Worm (Caenorhabditis elegans) whole organism, mixed stage, embryonic: ENCODE measurements around the gene R10E9.3.

Experiments used
- M03D4.4 ChIP-seq: sonication (generic microtip); optimal IDR thresholded peaks from 2 replicates; lab custom pipeline; 2017; ENCODE audit warnings: mild to moderate bottlenecking, missing genetic modification characterization, missing compliant biosample characterization
- bed-3 ChIP-seq: fragments of 200-800 bp; sonication (Bioruptor generic); optimal IDR thresholded peaks from 3 replicates; lab custom pipeline; 2018; ENCODE audit warnings: mild to moderate bottlenecking, missing genetic modification characterization, moderate library complexity, missing compliant biosample characterization
- blmp-1 ChIP-seq: fragments of 150-350 bp; optimal IDR thresholded peaks from 2 replicates; lab custom pipeline; 2014; ENCODE audit warnings: missing biosample characterization, missing genetic modification characterization
- ceh-39 ChIP-seq: fragments of 150-350 bp; optimal IDR thresholded peaks from 2 replicates; lab custom pipeline; 2014; ENCODE audit warnings: missing biosample characterization, missing genetic modification characterization
- ceh-43 ChIP-seq: fragments of 200-800 bp; sonication (Bioruptor generic); optimal IDR thresholded peaks from 2 replicates; lab custom pipeline; 2018; ENCODE audit warnings: mild to moderate bottlenecking, missing genetic modification characterization, moderate library complexity, missing compliant biosample characterization
- ceh-83 ChIP-seq: fragments of 200-800 bp; sonication (Bioruptor generic); optimal IDR thresholded peaks from 2 replicates; lab custom pipeline; 2018; ENCODE audit warnings: mild to moderate bottlenecking, missing genetic modification characterization, missing compliant biosample characterization
- ces-1 ChIP-seq: fragments of 150-350 bp; optimal IDR thresholded peaks from 2 replicates; lab custom pipeline; 2014; ENCODE audit warnings: missing biosample characterization, missing genetic modification reagents, missing genetic modification characterization
- cnd-1 ChIP-seq: fragments of 200-800 bp; sonication (Bioruptor generic); optimal IDR thresholded peaks from 2 replicates; lab custom pipeline; 2018; ENCODE audit warnings: mild to moderate bottlenecking, missing genetic modification characterization, missing compliant biosample characterization
- drap-1 ChIP-seq: fragments of 200-800 bp; sonication (Bioruptor generic); optimal IDR thresholded peaks from 3 replicates; lab custom pipeline; 2018; ENCODE audit warnings: mild to moderate bottlenecking, missing genetic modification characterization, missing compliant biosample characterization
- elt-3 ChIP-seq: fragments of 150-350 bp; optimal IDR thresholded peaks from 2 replicates; lab custom pipeline; 2014; ENCODE audit warnings: missing biosample characterization, missing genetic modification characterization
- flh-1 ChIP-seq: fragments of 200-800 bp; sonication (Bioruptor generic); optimal IDR thresholded peaks from 2 replicates; lab custom pipeline; 2018; ENCODE audit warnings: mild to moderate bottlenecking, missing genetic modification characterization, moderate library complexity, missing compliant biosample characterization
- ham-2 ChIP-seq: fragments of 200-800 bp; sonication (Bioruptor generic); optimal IDR thresholded peaks from 2 replicates; lab custom pipeline; 2018; ENCODE audit warnings: mild to moderate bottlenecking, missing genetic modification characterization, missing compliant biosample characterization
- hlh-1 ChIP-seq: fragments of 150-350 bp; optimal IDR thresholded peaks from 2 replicates; lab custom pipeline; 2014; ENCODE audit warnings: missing biosample characterization, missing genetic modification reagents, missing genetic modification characterization
- lin-13 ChIP-seq: fragments of 150-350 bp; optimal IDR thresholded peaks from 2 replicates; lab custom pipeline; 2014; ENCODE audit warnings: missing biosample characterization, missing genetic modification characterization
- lin-32 ChIP-seq: fragments of 200-800 bp; sonication (Bioruptor generic); optimal IDR thresholded peaks from 2 replicates; lab custom pipeline; 2018; ENCODE audit warnings: mild to moderate bottlenecking, missing genetic modification characterization, missing compliant biosample characterization
- lsy-2 ChIP-seq: fragments of 150-350 bp; optimal IDR thresholded peaks from 2 replicates; lab custom pipeline; 2014; ENCODE audit warnings: missing biosample characterization, missing genetic modification characterization
- mab-5 ChIP-seq: fragments of 150-350 bp; optimal IDR thresholded peaks from 2 replicates; lab custom pipeline; 2014; ENCODE audit warnings: missing biosample characterization, missing genetic modification characterization
- mep-1 ChIP-seq: fragments of 150-350 bp; optimal IDR thresholded peaks from 2 replicates; lab custom pipeline; 2017; ENCODE audit warnings: missing biosample characterization, missing genetic modification reagents, missing genetic modification characterization, inconsistent platforms
- mls-2 ChIP-seq: sonication (generic microtip); optimal IDR thresholded peaks from 2 replicates; lab custom pipeline; 2016; ENCODE audit warnings: mild to moderate bottlenecking, missing genetic modification characterization, moderate library complexity, missing compliant biosample characterization
- nhr-12 ChIP-seq: fragments of 150-350 bp; optimal IDR thresholded peaks from 2 replicates; lab custom pipeline; 2014; ENCODE audit warnings: missing biosample characterization, missing genetic modification characterization
- nhr-237 ChIP-seq: fragments of 150-350 bp; optimal IDR thresholded peaks from 2 replicates; lab custom pipeline; 2014; ENCODE audit warnings: missing biosample characterization, missing genetic modification characterization
- nhr-76 ChIP-seq: sonication (generic microtip); optimal IDR thresholded peaks from 2 replicates; lab custom pipeline; 2017; ENCODE audit warnings: missing biosample characterization, missing genetic modification characterization
- pha-4 ChIP-seq: fragments of 150-350 bp; optimal IDR thresholded peaks from 2 replicates; lab custom pipeline; 2018; ENCODE audit warnings: missing biosample characterization, missing genetic modification reagents, missing genetic modification characterization
- sem-2 ChIP-seq: fragments of 200-800 bp; sonication (Bioruptor generic); optimal IDR thresholded peaks from 2 replicates; lab custom pipeline; 2018; ENCODE audit warnings: mild to moderate bottlenecking, missing genetic modification characterization, missing compliant biosample characterization
- snpc-4 ChIP-seq: fragments of 150-350 bp; optimal IDR thresholded peaks from 2 replicates; lab custom pipeline; 2014; ENCODE audit warnings: missing biosample characterization, missing genetic modification characterization
- sptf-1 ChIP-seq: sonication (generic microtip); optimal IDR thresholded peaks from 2 replicates; lab custom pipeline; 2017; ENCODE audit warnings: mild to moderate bottlenecking, missing genetic modification characterization, moderate library complexity, missing compliant biosample characterization
- tbx-8 ChIP-seq: fragments of 200-800 bp; sonication (Bioruptor generic); optimal IDR thresholded peaks from 2 replicates; lab custom pipeline; 2018; ENCODE audit warnings: mild to moderate bottlenecking, missing genetic modification characterization, moderate library complexity, missing compliant biosample characterization
- unc-120 ChIP-seq: sonication (generic microtip); optimal IDR thresholded peaks from 2 replicates; lab custom pipeline; 2017; ENCODE audit warnings: missing genetic modification characterization, missing compliant biosample characterization; ENCODE audit not compliant: poor library complexity, severe bottlenecking
- unc-39 ChIP-seq: fragments of 150-350 bp; optimal IDR thresholded peaks from 2 replicates; lab custom pipeline; 2014; ENCODE audit warnings: missing biosample characterization, missing genetic modification characterization
- unc-62 ChIP-seq: fragments of 150-350 bp; optimal IDR thresholded peaks from 2 replicates; lab custom pipeline; 2014; ENCODE audit warnings: missing biosample characterization, missing genetic modification reagents, missing genetic modification characterization
- zip-8 ChIP-seq: fragments of 150-350 bp; optimal IDR thresholded peaks from 2 replicates; lab custom pipeline; 2014; ENCODE audit warnings: missing biosample characterization, missing genetic modification characterization
- ztf-11 ChIP-seq: fragments of 150-350 bp; optimal IDR thresholded peaks from 2 replicates; lab custom pipeline; 2014; ENCODE audit warnings: missing biosample characterization, missing genetic modification characterization

The R10E9.3 gene

ce11 chrIII:3994457-3994856 is 34.4 kb downstream of the R10E9.3 start:
- peak; percentile 4 for TF ChIP-seq unc-62
- no peak for TF ChIP-seq hlh-1
- TF ChIP-seq M03D4.4 (tag; lab: Kevin White, UChicago): no peak
- no peak for TF ChIP-seq drap-1
- TF ChIP-seq, all 35 proteins: peak for 1

ce11 chrIII:4004064-4004580 is 44.1 kb downstream of the R10E9.3 start, which contains the start of gene tif-1A:
TSS of gene tif-1A (minus strand) at chrIII:4004114.
- peak; percentile 88 for TF ChIP-seq mep-1 (tag; lab: Kevin White, UChicago)
- peak; percentile 84 for TF ChIP-seq lsy-2 (tag; lab: Kevin White, UChicago)
- no peak for TF ChIP-seq cnd-1 (tag; lab: Kevin White, UChicago)
- TF ChIP-seq lin-13 (tag; lab: Kevin White, UChicago): peak; percentile 89
- TF ChIP-seq nhr-237 (tag; lab: Kevin White, UChicago): peak; percentile 40
- no peak for TF ChIP-seq drap-1
- TF ChIP-seq mls-2 (tag; lab: Kevin White, UChicago): peak; percentile 24
- peak; percentile 59 for TF ChIP-seq M03D4.4 (tag; lab: Kevin White, UChicago)
- TF ChIP-seq ztf-11 (tag; lab: Kevin White, UChicago): no peak
- peak; percentile 83 for TF ChIP-seq pha-4
- peak; percentile 75 for TF ChIP-seq ceh-39 (tag; lab: Kevin White, UChicago)
- peak; percentile 26 for TF ChIP-seq hlh-1
- TF ChIP-seq ces-1 (GFP tag; lab: Kevin White, UChicago): peak; percentile 63
- peak; percentile 58 for TF ChIP-seq sptf-1 (tag; lab: Kevin White, UChicago)
- TF ChIP-seq, all 35 proteins: peak for 11

- TF ChIP-seq nhr-237 (tag; lab: Kevin White, UChicago): no peak
- peak; percentile 82 for TF ChIP-seq ces-1 (GFP tag; lab: Kevin White, UChicago)
- TF ChIP-seq mls-2 (tag; lab: Kevin White, UChicago): peak; percentile 55
- TF ChIP-seq unc-62: peak; percentile 77
- peak; percentile 12 for TF ChIP-seq mab-5
- peak; percentile 25 for TF ChIP-seq ceh-43 (GFP tag; lab: Kevin White, UChicago)
- TF ChIP-seq tbx-8: no peak
- TF ChIP-seq unc-39 (tag; lab: Kevin White, UChicago): peak; percentile 52
These were observed 45.6 kb downstream of the R10E9.3 start, which contains the start of gene pxd-1 for ce11 chrIII:4005446-4006192. TSS of gene pxd-1 (plus strand) at chrIII:4006142.

- no peak for TF ChIP-seq pha-4
- TF ChIP-seq ham-2: no peak
- TF ChIP-seq ces-1 (GFP tag; lab: Kevin White, UChicago): no peak
- no peak for TF ChIP-seq lin-32 (GFP tag; lab: Kevin White, UChicago)
- TF ChIP-seq unc-120 (tag; lab: Kevin White, UChicago): no peak
- no peak for TF ChIP-seq ztf-11 (tag; lab: Kevin White, UChicago)
- TF ChIP-seq flh-1 (GFP tag; lab: Kevin White, UChicago): no peak
- no peak for TF ChIP-seq unc-62
- no peak for TF ChIP-seq hlh-1
- TF ChIP-seq elt-3 (tag; lab: Kevin White, UChicago): no peak
- TF ChIP-seq lsy-2 (tag; lab: Kevin White, UChicago): no peak
- no peak for TF ChIP-seq ceh-43 (GFP tag; lab: Kevin White, UChicago)
- TF ChIP-seq nhr-237 (tag; lab: Kevin White, UChicago): no peak
- TF ChIP-seq ceh-83 (GFP tag; lab: Kevin White, UChicago): no peak
- no peak for TF ChIP-seq bed-3
- TF ChIP-seq snpc-4 (tag; lab: Kevin White, UChicago): no peak
- no peak for TF ChIP-seq zip-8 (tag; lab: Kevin White, UChicago)
- no peak for TF ChIP-seq mls-2 (tag; lab: Kevin White, UChicago)
These were observed 47.0 kb downstream of the R10E9.3 start for ce11 chrIII:4007017-4007416.

ce11 chrIII:4009181-4009580 is 49.2 kb downstream of the R10E9.3 start:
- no peak for TF ChIP-seq blmp-1 (tag; lab: Kevin White, UChicago)
- no peak for TF ChIP-seq flh-1 (GFP tag; lab: Kevin White, UChicago)
- no peak for TF ChIP-seq nhr-12 (tag; lab: Kevin White, UChicago)
- no peak for TF ChIP-seq lsy-2 (tag; lab: Kevin White, UChicago)
- TF ChIP-seq cnd-1 (tag; lab: Kevin White, UChicago): no peak
- no peak for TF ChIP-seq mep-1 (tag; lab: Kevin White, UChicago)
- TF ChIP-seq sem-2 (GFP tag; lab: Kevin White, UChicago): no peak
- no peak for TF ChIP-seq mls-2 (tag; lab: Kevin White, UChicago)
- TF ChIP-seq mab-5: no peak
- TF ChIP-seq nhr-76 (tag; lab: Kevin White, UChicago): no peak
- no peak for TF ChIP-seq unc-62
- no peak for TF ChIP-seq lin-32 (GFP tag; lab: Kevin White, UChicago)
- TF ChIP-seq tbx-8: no peak
- no peak for TF ChIP-seq elt-3 (tag; lab: Kevin White, UChicago)
- no peak for TF ChIP-seq drap-1
- TF ChIP-seq ceh-43 (GFP tag; lab: Kevin White, UChicago): no peak
- TF ChIP-seq snpc-4 (tag; lab: Kevin White, UChicago): no peak
- TF ChIP-seq ham-2: no peak
